Worm (Caenorhabditis elegans) whole organism, young adult: ENCODE measurements around the gene hpo-12.

Source experiments
- F57A8.1 ChIP-seq: fragments of 200-800 bp; sonication (Bioruptor generic); optimal IDR thresholded peaks from 2 replicates; lab custom pipeline; 2018; ENCODE audit warnings: mild to moderate bottlenecking, missing genetic modification characterization, moderate library complexity, missing compliant biosample characterization
- atf-7 ChIP-seq: sonication (generic microtip); optimal IDR thresholded peaks from 2 replicates; lab custom pipeline; 2017; ENCODE audit warnings: mild to moderate bottlenecking, missing genetic modification characterization, missing compliant biosample characterization
- cebp-1 ChIP-seq, 2 experiments: fragments of 200-800 bp in 1 of 2; sonication (Bioruptor generic) in 1 of 2; sonication (generic microtip) in 1 of 2; IDR thresholded peaks in 1 of 2; optimal IDR thresholded peaks in 1 of 2; 2 replicates each; pipeline versions ENCODE4 v1.3.6 to Lab custom; 2017 to 2022; ENCODE audit warnings: missing compliant biosample characterization in 2 of 2, missing genetic modification characterization in 2 of 2, mild to moderate bottlenecking in 1 of 2, missing genetic modification reagents in 1 of 2, moderate library complexity in 1 of 2
- hlh-26 ChIP-seq: fragments of 200-800 bp; sonication (Bioruptor generic); conservative IDR thresholded peaks from 2 replicates; pipeline ENCODE4 v1.3.6; 2022; ENCODE audit warnings: missing genetic modification reagents, missing genetic modification characterization, missing compliant biosample characterization
- hmg-1.2 ChIP-seq: fragments of 200-800 bp; sonication (Bioruptor generic); IDR thresholded peaks from 2 replicates; pipeline ENCODE4 v1.3.6; 2022; ENCODE audit warnings: missing genetic modification reagents, missing genetic modification characterization, missing compliant biosample characterization
- hsf-1 ChIP-seq: fragments of 200-800 bp; sonication (Bioruptor generic); IDR thresholded peaks from 2 replicates; pipeline ENCODE4 v1.3.6; 2022; ENCODE audit warnings: missing genetic modification reagents, missing genetic modification characterization, missing compliant biosample characterization
- madf-10 ChIP-seq: sonication (generic microtip); optimal IDR thresholded peaks from 2 replicates; lab custom pipeline; 2016; ENCODE audit warnings: mild to moderate bottlenecking, missing genetic modification characterization, missing compliant biosample characterization
- nfya-2 ChIP-seq: fragments of 200-800 bp; sonication (Bioruptor generic); IDR thresholded peaks from 2 replicates; pipeline ENCODE4 v1.3.6; 2022; ENCODE audit warnings: missing genetic modification reagents, missing genetic modification characterization, missing compliant biosample characterization
- unc-62 ChIP-seq: fragments of 150-350 bp; optimal IDR thresholded peaks from 2 replicates; lab custom pipeline; 2014; ENCODE audit warnings: missing biosample characterization, missing genetic modification reagents, missing genetic modification characterization

DNA sequence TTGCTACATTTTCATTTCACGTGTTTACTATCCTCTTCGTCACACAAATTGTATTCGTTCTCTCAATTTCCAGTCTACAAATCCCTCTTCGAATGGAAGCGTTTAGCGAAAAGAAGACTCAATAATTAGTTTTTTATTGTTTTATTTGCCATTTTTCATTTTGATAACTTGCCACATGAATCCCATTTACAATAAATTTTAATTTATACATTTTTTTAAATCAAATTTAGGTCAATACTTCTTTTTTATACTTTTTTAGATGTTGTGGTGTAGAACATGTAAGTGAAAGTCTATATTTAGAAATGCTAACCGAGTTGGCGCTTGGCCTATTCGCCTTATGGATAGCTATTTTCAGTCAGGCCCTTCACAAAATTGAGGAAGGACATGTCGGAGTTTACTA, 4.7 kb downstream of the hpo-12 start, which contains the start of gene erl-1:
- TF ChIP-seq F57A8.1 (GFP tag; lab: Kevin White, UChicago) (no peak), atf-7 (tag; lab: Kevin White, UChicago) (no peak), unc-62 (no peak), nfya-2 (no peak), hmg-1.2 (GFP tag; lab: Robert Waterston, UW) (no peak), hsf-1 (GFP tag; lab: Robert Waterston, UW) (no peak), madf-10 (tag; lab: Kevin White, UChicago) (no peak), hlh-26 (GFP tag; lab: Robert Waterston, UW) (no peak), cebp-1 (GFP tag; IDR thresholded peaks at IDR 0.05; lab: Robert Waterston, UW) (no peak), cebp-1 (tag; optimal IDR thresholded peaks at IDR 0.05; lab: Kevin White, UChicago) (no peak)
